Fruit fly (Drosophila melanogaster) whole organism, embryonic: ENCODE data around the gene edin.

Experiments
- B-H2 ChIP-seq: fragments of 200-800 bp; sonication (Bioruptor generic); optimal IDR thresholded peaks from 2 replicates; lab custom pipeline; 2018; ENCODE audit warnings: missing biosample characterization, mild to moderate bottlenecking, missing genetic modification characterization
- Bdp1 ChIP-seq: fragments of 200-800 bp; sonication (Bioruptor generic); optimal IDR thresholded peaks from 3 replicates; lab custom pipeline; 2016; ENCODE audit warnings: missing biosample characterization, missing genetic modification characterization
- Blimp-1 ChIP-seq: fragments of 200-800 bp; sonication (Bioruptor generic); optimal IDR thresholded peaks from 3 replicates; lab custom pipeline; 2018; ENCODE audit warnings: missing biosample characterization, missing genetic modification characterization, mild to moderate bottlenecking, moderate library complexity, missing genetic modification reagents
- CG10959 ChIP-seq: fragments of 200-800 bp; sonication (Bioruptor generic); IDR thresholded peaks from 2 replicates; pipeline ENCODE4 v1.3.6; 2022; ENCODE audit warnings: missing biosample characterization, missing genetic modification characterization
- CG11398 ChIP-seq: fragments of 200-800 bp; sonication (Bioruptor generic); optimal IDR thresholded peaks from 2 replicates; lab custom pipeline; 2016; ENCODE audit warnings: missing biosample characterization, missing genetic modification characterization
- CG11560 ChIP-seq: fragments of 200-800 bp; sonication (Bioruptor generic); IDR thresholded peaks from 3 replicates; pipeline ENCODE4 v1.3.6; 2022; ENCODE audit warnings: missing biosample characterization, missing genetic modification characterization
- CG12104 ChIP-seq: fragments of 200-800 bp; sonication (Bioruptor generic); optimal IDR thresholded peaks from 3 replicates; lab custom pipeline; 2016; ENCODE audit warnings: missing biosample characterization, missing genetic modification characterization
- CG14050 ChIP-seq: fragments of 200-800 bp; sonication (Bioruptor generic); IDR thresholded peaks from 3 replicates; pipeline ENCODE4 v1.3.6; 2022; ENCODE audit warnings: missing biosample characterization, missing genetic modification characterization
- CG15696 ChIP-seq: fragments of 200-800 bp; sonication (Bioruptor generic); optimal IDR thresholded peaks from 2 replicates; lab custom pipeline; 2019; ENCODE audit warnings: missing biosample characterization, mild to moderate bottlenecking, missing genetic modification characterization, moderate library complexity
- CG17186 ChIP-seq: fragments of 200-800 bp; sonication (Bioruptor generic); optimal IDR thresholded peaks from 3 replicates; lab custom pipeline; 2017; ENCODE audit warnings: missing biosample characterization, missing genetic modification reagents, missing genetic modification characterization
- CG17359 ChIP-seq: fragments of 200-800 bp; sonication (Bioruptor generic); optimal IDR thresholded peaks from 3 replicates; lab custom pipeline; 2018; ENCODE audit warnings: missing biosample characterization, mild to moderate bottlenecking, missing genetic modification characterization, moderate library complexity
- CG18262 ChIP-seq: fragments of 200-800 bp; optimal IDR thresholded peaks from 3 replicates; lab custom pipeline; 2019; ENCODE audit warnings: missing biosample characterization, mild to moderate bottlenecking, missing genetic modification characterization, moderate library complexity
- CG2120 ChIP-seq: fragments of 200-800 bp; sonication (Bioruptor generic); optimal IDR thresholded peaks from 3 replicates; lab custom pipeline; 2016; ENCODE audit warnings: missing biosample characterization, missing genetic modification characterization
- CG2129 ChIP-seq: fragments of 200-800 bp; sonication (Bioruptor generic); IDR thresholded peaks from 2 replicates; pipeline ENCODE4 v1.3.6; 2022; ENCODE audit warnings: missing biosample characterization, missing genetic modification characterization; ENCODE audit not compliant: partially characterized antibody
- CG34376 ChIP-seq: fragments of 200-800 bp; sonication (Bioruptor generic); optimal IDR thresholded peaks from 2 replicates; lab custom pipeline; 2018; ENCODE audit warnings: missing biosample characterization, mild to moderate bottlenecking, missing genetic modification characterization
- CG6813 ChIP-seq: fragments of 200-800 bp; sonication (Bioruptor generic); optimal IDR thresholded peaks from 2 replicates; lab custom pipeline; 2017; ENCODE audit warnings: missing biosample characterization, missing genetic modification characterization, mild to moderate bottlenecking, moderate library complexity, missing genetic modification reagents
- CG7357 ChIP-seq: fragments of 200-800 bp; sonication (Bioruptor generic); IDR thresholded peaks from 3 replicates; pipeline ENCODE4 v1.3.6; 2022; ENCODE audit warnings: missing biosample characterization, missing genetic modification characterization
- CG9215 ChIP-seq: fragments of 200-800 bp; sonication (Bioruptor generic); IDR thresholded peaks from 2 replicates; pipeline ENCODE4 v1.3.6; 2022; ENCODE audit warnings: missing biosample characterization, missing genetic modification characterization
- CkIIα-i1 ChIP-seq: fragments of 200-800 bp; sonication (Bioruptor generic); IDR thresholded peaks from 2 replicates; pipeline ENCODE4 v1.3.6; 2022; ENCODE audit warnings: missing biosample characterization, missing genetic modification characterization
- Doc2 ChIP-seq: fragments of 200-800 bp; sonication (Bioruptor generic); IDR thresholded peaks from 2 replicates; pipeline ENCODE4 v1.3.6; 2022; ENCODE audit warnings: missing biosample characterization, missing genetic modification characterization
- Eip74EF ChIP-seq, 2 experiments: fragments of 200-800 bp in 1 of 2; fragments of >200 bp in 1 of 2; sonication (Bioruptor generic) in 1 of 2; optimal IDR thresholded peaks; 2 replicates each; lab custom pipeline; 2017 to 2019; ENCODE audit warnings: missing biosample characterization in 2 of 2, missing genetic modification characterization in 2 of 2, mild to moderate bottlenecking in 1 of 2, moderate library complexity in 1 of 2
- H15 ChIP-seq: fragments of 200-800 bp; sonication (Bioruptor generic); IDR thresholded peaks from 3 replicates; pipeline ENCODE4 v1.3.6; 2022; ENCODE audit warnings: missing biosample characterization, missing genetic modification characterization
- HLH54F ChIP-seq: fragments of 200-800 bp; sonication (Bioruptor generic); optimal IDR thresholded peaks from 3 replicates; lab custom pipeline; 2016; ENCODE audit warnings: missing biosample characterization, missing genetic modification characterization
- Hand ChIP-seq: fragments of 200-800 bp; sonication (Bioruptor generic); optimal IDR thresholded peaks from 2 replicates; lab custom pipeline; 2017; ENCODE audit warnings: mild to moderate bottlenecking, missing biosample characterization, missing genetic modification reagents, missing genetic modification characterization
- HmgD ChIP-seq: fragments of 200-800 bp; sonication (Bioruptor generic); optimal IDR thresholded peaks from 3 replicates; lab custom pipeline; 2016; ENCODE audit warnings: missing biosample characterization, missing genetic modification characterization
- HmgZ ChIP-seq: fragments of 200-800 bp; sonication (Bioruptor generic); optimal IDR thresholded peaks from 2 replicates; lab custom pipeline; 2018; ENCODE audit warnings: missing biosample characterization, mild to moderate bottlenecking, missing genetic modification characterization
- Hr78 ChIP-seq, 2 experiments: fragments of 200-800 bp in 1 of 2; fragments of >200 bp in 1 of 2; sonication (Bioruptor generic) in 1 of 2; optimal IDR thresholded peaks; 2 replicates each; lab custom pipeline; 2017 to 2019; ENCODE audit warnings: missing biosample characterization in 2 of 2, missing genetic modification characterization in 2 of 2, mild to moderate bottlenecking in 1 of 2, moderate library complexity in 1 of 2
- MESR4 ChIP-seq: fragments of 200-800 bp; sonication (Bioruptor generic); optimal IDR thresholded peaks from 2 replicates; lab custom pipeline; 2018; ENCODE audit warnings: missing biosample characterization, mild to moderate bottlenecking, missing genetic modification characterization, moderate library complexity
- NC2α ChIP-seq: fragments of 200-800 bp; sonication (Bioruptor generic); optimal IDR thresholded peaks from 2 replicates; lab custom pipeline; 2016; ENCODE audit warnings: missing biosample characterization, missing genetic modification characterization
- NK7.1 ChIP-seq: fragments of 200-800 bp; sonication (Bioruptor generic); optimal IDR thresholded peaks from 3 replicates; lab custom pipeline; 2016; ENCODE audit warnings: missing biosample characterization, missing genetic modification characterization
- Rfx ChIP-seq: fragments of 200-800 bp; sonication (Bioruptor generic); IDR thresholded peaks from 2 replicates; pipeline ENCODE4 v1.3.6; 2022; ENCODE audit warnings: missing biosample characterization, missing genetic modification characterization
- Sox100B ChIP-seq: fragments of 200-800 bp; sonication (Bioruptor generic); optimal IDR thresholded peaks from 3 replicates; lab custom pipeline; 2018; ENCODE audit warnings: missing biosample characterization, mild to moderate bottlenecking, missing genetic modification characterization
- Vsx1 ChIP-seq: fragments of 200-800 bp; sonication (Bioruptor generic); optimal IDR thresholded peaks from 2 replicates; lab custom pipeline; 2017; ENCODE audit warnings: missing biosample characterization, mild to moderate bottlenecking, missing genetic modification characterization, missing genetic modification reagents
- ash1 ChIP-seq: fragments of 200-800 bp; sonication (Bioruptor generic); optimal IDR thresholded peaks from 2 replicates; lab custom pipeline; 2018; ENCODE audit warnings: missing biosample characterization, mild to moderate bottlenecking, missing genetic modification characterization
- az2 ChIP-seq: fragments of 200-800 bp; sonication (Bioruptor generic); optimal IDR thresholded peaks from 3 replicates; lab custom pipeline; 2016; ENCODE audit warnings: missing biosample characterization, missing genetic modification characterization
- br ChIP-seq: fragments of >200 bp; optimal IDR thresholded peaks from 2 replicates; lab custom pipeline; 2017
- dm ChIP-seq: fragments of 200-800 bp; sonication (Bioruptor generic); optimal IDR thresholded peaks from 3 replicates; lab custom pipeline; 2016; ENCODE audit warnings: missing biosample characterization, missing genetic modification characterization
- fd96Cb ChIP-seq: fragments of 200-800 bp; sonication (Bioruptor generic); optimal IDR thresholded peaks from 2 replicates; lab custom pipeline; 2018; ENCODE audit warnings: missing biosample characterization, mild to moderate bottlenecking, missing genetic modification characterization, moderate library complexity
- hth ChIP-seq: fragments of >200 bp; optimal IDR thresholded peaks from 2 replicates; lab custom pipeline; 2017; ENCODE audit warnings: inconsistent platforms
- inv ChIP-seq: fragments of 200-800 bp; sonication (Bioruptor generic); IDR thresholded peaks from 2 replicates; pipeline ENCODE4 v1.3.6; 2022; ENCODE audit warnings: missing biosample characterization, missing genetic modification characterization; ENCODE audit not compliant: partially characterized antibody
- klu ChIP-seq: fragments of 200-800 bp; sonication (Bioruptor generic); IDR thresholded peaks from 2 replicates; pipeline ENCODE4 v1.3.6; 2022; ENCODE audit warnings: missing biosample characterization, missing genetic modification characterization
- knrl ChIP-seq: fragments of 200-800 bp; sonication (Bioruptor generic); IDR thresholded peaks from 3 replicates; pipeline ENCODE4 v1.3.6; 2022; ENCODE audit warnings: missing biosample characterization, missing genetic modification characterization; ENCODE audit not compliant: partially characterized antibody
- pfk ChIP-seq: fragments of 200-800 bp; sonication (Bioruptor generic); optimal IDR thresholded peaks from 2 replicates; lab custom pipeline; 2018; ENCODE audit warnings: missing biosample characterization, mild to moderate bottlenecking, missing genetic modification characterization, moderate library complexity
- salm ChIP-seq: fragments of 200-800 bp; sonication (Bioruptor generic); optimal IDR thresholded peaks from 2 replicates; lab custom pipeline; 2018; ENCODE audit warnings: missing biosample characterization, mild to moderate bottlenecking, missing genetic modification characterization
- sens ChIP-seq: fragments of 200-800 bp; sonication (Bioruptor generic); peaks from one replicate; lab custom pipeline; 2016; ENCODE audit warnings: missing biosample characterization, missing genetic modification characterization
- sob ChIP-seq: fragments of 200-800 bp; sonication (Bioruptor generic); IDR thresholded peaks from 2 replicates; pipeline ENCODE4 v1.3.6; 2022; ENCODE audit warnings: missing biosample characterization, missing genetic modification characterization
- stwl ChIP-seq: fragments of 200-800 bp; sonication (Bioruptor generic); optimal IDR thresholded peaks from 3 replicates; lab custom pipeline; 2018; ENCODE audit warnings: missing biosample characterization, mild to moderate bottlenecking, missing genetic modification characterization, moderate library complexity
- tin ChIP-seq: fragments of 200-800 bp; sonication (Bioruptor generic); optimal IDR thresholded peaks from 3 replicates; lab custom pipeline; 2016; ENCODE audit warnings: missing biosample characterization, missing genetic modification characterization
- toy ChIP-seq: fragments of 200-800 bp; sonication (Bioruptor generic); IDR thresholded peaks from 2 replicates; pipeline ENCODE4 v1.3.6; 2022; ENCODE audit warnings: missing biosample characterization, missing genetic modification characterization
- tx ChIP-seq: fragments of 200-800 bp; sonication (Bioruptor generic); optimal IDR thresholded peaks from 2 replicates; lab custom pipeline; 2016; ENCODE audit warnings: missing biosample characterization, missing genetic modification characterization
- wor ChIP-seq: fragments of 200-800 bp; sonication (Bioruptor generic); IDR thresholded peaks from 2 replicates; pipeline ENCODE4 v1.3.6; 2022; ENCODE audit warnings: missing biosample characterization, missing genetic modification characterization
- yki ChIP-seq: fragments of >200 bp; optimal IDR thresholded peaks from 3 replicates; lab custom pipeline; 2018

Gene edin

dm6 chr3L:17447881-17448280 lies 46.8 kb upstream of the edin start (continued):
- TF ChIP-seq NK7.1 (GFP tag; lab: Kevin White, UChicago), result no peak
- no peak for TF ChIP-seq HmgD (GFP tag; lab: Kevin White, UChicago)
- no peak for TF ChIP-seq CG11398 (GFP tag; lab: Kevin White, UChicago)
- peak; percentile 35 for TF ChIP-seq Sox100B (GFP tag; lab: Kevin White, UChicago)
- no peak for TF ChIP-seq az2 (GFP tag; lab: Kevin White, UChicago)
- no peak for TF ChIP-seq CG2129
- TF ChIP-seq sob (GFP tag; lab: Robert Waterston, UW), result no peak
- peak; percentile 16; the same call in 1 of the 2 replicates for TF ChIP-seq CG9215 (GFP tag; lab: Robert Waterston, UW)
- no peak for TF ChIP-seq H15 (GFP tag; lab: Robert Waterston, UW)
- TF ChIP-seq dm (GFP tag; lab: Kevin White, UChicago), result no peak
- TF ChIP-seq CG6813 (GFP tag; lab: Kevin White, UChicago), result no peak
- TF ChIP-seq CG7357 (GFP tag; lab: Robert Waterston, UW), result no peak
- no peak for TF ChIP-seq CG11560 (tag; lab: Robert Waterston, UW)
- no peak for TF ChIP-seq ash1 (GFP tag; lab: Kevin White, UChicago)
- no peak for TF ChIP-seq inv
- TF ChIP-seq CG12104, result no peak
- TF ChIP-seq CG18262, result peak; percentile 29
- TF ChIP-seq toy (GFP tag; lab: Robert Waterston, UW), result no peak

dm6 chr3L:17457695-17458242 lies 36.9 kb upstream of the edin start:
- TF ChIP-seq CkIIα-i1 (GFP tag; lab: Robert Waterston, UW) (no peak), Rfx (no peak), pfk (GFP tag; lab: Kevin White, UChicago) (no peak), stwl (tag; lab: Kevin White, UChicago) (no peak), MESR4 (GFP tag; lab: Kevin White, UChicago) (no peak), tx (GFP tag; lab: Kevin White, UChicago) (no peak), NC2α (GFP tag; lab: Kevin White, UChicago) (no peak), Eip74EF (GFP tag; optimal IDR thresholded peaks at IDR 0.05; lab: Kevin White, UChicago) (no peak), inv (no peak), klu (GFP tag; lab: Robert Waterston, UW) (no peak), CG14050 (GFP tag; lab: Robert Waterston, UW) (no peak), br (lab: Kevin White, UChicago) (no peak), hth (lab: Kevin White, UChicago) (no peak), tin (GFP tag; lab: Kevin White, UChicago) (no peak), CG17186 (no peak), Blimp-1 (GFP tag; lab: Kevin White, UChicago) (peak; percentile 37), Doc2 (GFP tag; lab: Robert Waterston, UW) (no peak), CG34376 (GFP tag; lab: Kevin White, UChicago) (no peak), wor (GFP tag; lab: Robert Waterston, UW) (no peak), knrl (GFP tag; lab: Robert Waterston, UW) (no peak), HLH54F (GFP tag; lab: Kevin White, UChicago) (no peak), CG15696 (no peak), fd96Cb (tag; lab: Kevin White, UChicago) (peak; percentile 14), sens (peak; percentile 76), Vsx1 (GFP tag; lab: Kevin White, UChicago) (no peak), Bdp1 (no peak), CG10959 (GFP tag; lab: Robert Waterston, UW) (no peak), Hand (GFP tag; lab: Kevin White, UChicago) (no peak), CG17359 (tag; lab: Kevin White, UChicago) (peak; percentile 30), HmgZ (no peak), CG2120 (GFP tag; lab: Kevin White, UChicago) (no peak), B-H2 (no peak), Hr78 (GFP tag; optimal IDR thresholded peaks at IDR 0.05; lab: Kevin White, UChicago) (no peak), yki (lab: Kevin White, UChicago) (no peak), salm (tag; lab: Kevin White, UChicago) (no peak)
